Worm (Caenorhabditis elegans) whole organism, young adult: ENCODE results near the gene sre-2.
A peak's percentile ranks its signal among the peaks of the same experiment; 100 is the strongest.

Source experiments
- B0035.1 ChIP-seq: sonication (generic microtip); optimal IDR thresholded peaks from 2 replicates; lab custom pipeline; 2016; ENCODE audit warnings: missing genetic modification characterization, mild to moderate bottlenecking, missing compliant biosample characterization, missing genotype, missing genetic modification reagents
- F23B12.7 ChIP-seq: sonication (generic microtip); optimal IDR thresholded peaks from 2 replicates; lab custom pipeline; 2017; ENCODE audit warnings: missing genetic modification characterization, mild to moderate bottlenecking, missing compliant biosample characterization, antibody characterized with exemption, moderate library complexity; ENCODE audit not compliant: insufficient read depth
- F33H1.4 ChIP-seq: fragments of 200-800 bp; sonication (Bioruptor generic); IDR thresholded peaks from 2 replicates; pipeline ENCODE4 v1.3.6; 2022; ENCODE audit warnings: missing genetic modification reagents, missing genetic modification characterization, missing compliant biosample characterization
- F39B2.1 ChIP-seq: fragments of 200-800 bp; sonication (Bioruptor generic); IDR thresholded peaks from 2 replicates; pipeline ENCODE4 v1.3.6; 2022; ENCODE audit warnings: missing genetic modification reagents, missing genetic modification characterization, missing compliant biosample characterization
- ZK185.1 ChIP-seq: sonication (generic microtip); optimal IDR thresholded peaks from 2 replicates; lab custom pipeline; 2016; ENCODE audit warnings: mild to moderate bottlenecking, missing genetic modification characterization, missing compliant biosample characterization; ENCODE audit not compliant: poor library complexity, severe bottlenecking
- attf-5 ChIP-seq: fragments of 200-800 bp; sonication (Bioruptor generic); optimal IDR thresholded peaks from 2 replicates; lab custom pipeline; 2018; ENCODE audit warnings: mild to moderate bottlenecking, missing genetic modification characterization, missing compliant biosample characterization
- bed-2 ChIP-seq: fragments of 200-800 bp; sonication (Bioruptor generic); IDR thresholded peaks from 2 replicates; pipeline ENCODE4 v1.3.6; 2022; ENCODE audit warnings: missing genetic modification reagents, missing genetic modification characterization, missing compliant biosample characterization
- ccch-3 ChIP-seq: fragments of 200-800 bp; sonication (Bioruptor generic); optimal IDR thresholded peaks from 2 replicates; lab custom pipeline; 2018; ENCODE audit warnings: mild to moderate bottlenecking, missing genetic modification characterization, missing compliant biosample characterization
- ceh-91 ChIP-seq: fragments of 200-800 bp; sonication (Bioruptor generic); IDR thresholded peaks from 2 replicates; pipeline ENCODE4 v1.3.6; 2022; ENCODE audit warnings: missing genetic modification reagents, missing genetic modification characterization, missing compliant biosample characterization
- dox-1 ChIP-seq: fragments of 200-800 bp; sonication (Bioruptor generic); IDR thresholded peaks from 2 replicates; pipeline ENCODE4 v1.3.6; 2022; ENCODE audit warnings: missing genetic modification reagents, missing genetic modification characterization, missing compliant biosample characterization
- dpl-1 ChIP-seq: fragments of 150-350 bp; optimal IDR thresholded peaks from 2 replicates; lab custom pipeline; 2014; ENCODE audit warnings: missing biosample characterization, missing genetic modification reagents, missing genetic modification characterization
- efl-1 ChIP-seq: fragments of 150-350 bp; optimal IDR thresholded peaks from 2 replicates; lab custom pipeline; 2014; ENCODE audit warnings: missing biosample characterization, missing genetic modification reagents, missing genetic modification characterization
- ekl-4 ChIP-seq: fragments of 200-800 bp; sonication (Bioruptor generic); IDR thresholded peaks from 2 replicates; pipeline ENCODE4 v1.3.6; 2022; ENCODE audit warnings: missing genetic modification reagents, missing genetic modification characterization, missing compliant biosample characterization
- ets-4 ChIP-seq: fragments of 200-800 bp; sonication (Bioruptor generic); optimal IDR thresholded peaks from 2 replicates; lab custom pipeline; 2018; ENCODE audit warnings: mild to moderate bottlenecking, missing genetic modification characterization, missing compliant biosample characterization
- him-1 ChIP-seq: sonication (generic microtip); optimal IDR thresholded peaks from 2 replicates; lab custom pipeline; 2016; ENCODE audit warnings: missing genotype, missing genetic modification reagents, missing genetic modification characterization, missing compliant biosample characterization
- hmg-1.2 ChIP-seq: fragments of 200-800 bp; sonication (Bioruptor generic); IDR thresholded peaks from 2 replicates; pipeline ENCODE4 v1.3.6; 2022; ENCODE audit warnings: missing genetic modification reagents, missing genetic modification characterization, missing compliant biosample characterization
- hmg-20 ChIP-seq: fragments of 200-800 bp; sonication (Bioruptor generic); IDR thresholded peaks from 2 replicates; pipeline ENCODE4 v1.3.6; 2022; ENCODE audit warnings: missing genetic modification reagents, missing genetic modification characterization, missing compliant biosample characterization
- let-607 ChIP-seq, 2 experiments: fragments of 200-800 bp in 1 of 2; sonication (Bioruptor generic) in 1 of 2; sonication (generic microtip) in 1 of 2; optimal IDR thresholded peaks; 2 replicates each; lab custom pipeline; 2016 to 2018; ENCODE audit warnings: mild to moderate bottlenecking in 2 of 2, missing compliant biosample characterization in 2 of 2, missing genetic modification characterization in 2 of 2, moderate library complexity in 2 of 2, missing genotype in 1 of 2
- lin-35 ChIP-seq, 3 experiments: fragments of 150-350 bp in 2 of 3; sonication (generic microtip) in 1 of 3; optimal IDR thresholded peaks; 2 replicates each; lab custom pipeline; 2014 to 2018; ENCODE audit warnings: missing biosample characterization in 3 of 3, missing genetic modification characterization in 3 of 3, missing genetic modification reagents in 3 of 3
- lin-40 ChIP-seq: sonication (generic microtip); optimal IDR thresholded peaks from 2 replicates; lab custom pipeline; 2016; ENCODE audit warnings: missing genetic modification characterization, mild to moderate bottlenecking, missing compliant biosample characterization, missing genotype, missing genetic modification reagents
- lin-54 ChIP-seq: fragments of 200-800 bp; sonication (Bioruptor generic); optimal IDR thresholded peaks from 2 replicates; lab custom pipeline; 2018; ENCODE audit warnings: mild to moderate bottlenecking, missing genetic modification characterization, missing compliant biosample characterization
- lsl-1 ChIP-seq: fragments of 200-800 bp; sonication (Bioruptor generic); optimal IDR thresholded peaks from 2 replicates; lab custom pipeline; 2018; ENCODE audit warnings: mild to moderate bottlenecking, missing genetic modification characterization, moderate library complexity, missing compliant biosample characterization
- madf-6 ChIP-seq: fragments of 200-800 bp; sonication (Bioruptor generic); IDR thresholded peaks from 2 replicates; pipeline ENCODE4 v1.3.6; 2022; ENCODE audit warnings: missing genetic modification reagents, missing genetic modification characterization, missing compliant biosample characterization
- madf-8 ChIP-seq: fragments of 200-800 bp; sonication (Bioruptor generic); conservative IDR thresholded peaks from 2 replicates; pipeline ENCODE4 v1.3.6; 2022; ENCODE audit warnings: missing genetic modification reagents, missing genetic modification characterization, missing compliant biosample characterization
- mcd-1 ChIP-seq: fragments of 200-800 bp; sonication (Bioruptor generic); IDR thresholded peaks from 2 replicates; pipeline ENCODE4 v1.3.6; 2022; ENCODE audit warnings: missing genetic modification reagents, missing genetic modification characterization, missing compliant biosample characterization
- mes-4 ChIP-seq: sonication (generic microtip); optimal IDR thresholded peaks from 2 replicates; lab custom pipeline; 2016; ENCODE audit warnings: missing genotype, missing genetic modification characterization, missing compliant biosample characterization
- nfyb-1 ChIP-seq: fragments of 200-800 bp; sonication (Bioruptor generic); IDR thresholded peaks from 2 replicates; pipeline ENCODE4 v1.3.6; 2022; ENCODE audit warnings: missing genetic modification reagents, missing genetic modification characterization, missing compliant biosample characterization
- nhr-27 ChIP-seq: fragments of 200-800 bp; sonication (Bioruptor generic); optimal IDR thresholded peaks from 2 replicates; lab custom pipeline; 2018; ENCODE audit warnings: mild to moderate bottlenecking, missing genetic modification characterization, moderate library complexity, missing compliant biosample characterization
- nhr-80 ChIP-seq: sonication (generic microtip); optimal IDR thresholded peaks from 2 replicates; lab custom pipeline; 2016; ENCODE audit warnings: missing genetic modification characterization, missing compliant biosample characterization
- pbrm-1 ChIP-seq: fragments of 200-800 bp; sonication (Bioruptor generic); IDR thresholded peaks from 2 replicates; pipeline ENCODE4 v1.3.6; 2022; ENCODE audit warnings: missing genetic modification reagents, missing genetic modification characterization, missing compliant biosample characterization
- sea-2 ChIP-seq: fragments of 200-800 bp; sonication (Bioruptor generic); IDR thresholded peaks from 2 replicates; pipeline ENCODE4 v1.3.6; 2022; ENCODE audit warnings: missing genetic modification characterization, missing compliant biosample characterization
- snpc-1.1 ChIP-seq: sonication (generic microtip); optimal IDR thresholded peaks from 2 replicates; lab custom pipeline; 2017; ENCODE audit warnings: missing genetic modification characterization, mild to moderate bottlenecking, missing compliant biosample characterization, antibody characterized with exemption, moderate library complexity, missing genotype, missing genetic modification reagents; ENCODE audit not compliant: insufficient read depth
- snpc-1.3 ChIP-seq: sonication (generic microtip); optimal IDR thresholded peaks from 2 replicates; lab custom pipeline; 2017; ENCODE audit warnings: missing genetic modification characterization, mild to moderate bottlenecking, missing compliant biosample characterization, antibody characterized with exemption, moderate library complexity, missing genotype, missing genetic modification reagents; ENCODE audit not compliant: insufficient read depth
- snpc-3.4 ChIP-seq: sonication (generic microtip); optimal IDR thresholded peaks from 2 replicates; lab custom pipeline; 2017; ENCODE audit warnings: missing genetic modification characterization, mild to moderate bottlenecking, missing compliant biosample characterization, antibody characterized with exemption, moderate library complexity, missing genotype, missing genetic modification reagents
- snpc-4 ChIP-seq, 5 experiments: fragments of 150-350 bp in 1 of 5; sonication (generic microtip) in 4 of 5; optimal IDR thresholded peaks; 2 replicates each; lab custom pipeline; 2014 to 2018; ENCODE audit warnings: missing genetic modification characterization in 5 of 5, missing biosample characterization in 3 of 5, antibody characterized with exemption in 2 of 5, mild to moderate bottlenecking in 2 of 5, missing compliant biosample characterization in 2 of 5, missing genotype in 2 of 5, moderate library complexity in 2 of 5, missing genetic modification reagents in 1 of 5
- unc-130 ChIP-seq: sonication (generic microtip); optimal IDR thresholded peaks from 2 replicates; lab custom pipeline; 2016; ENCODE audit warnings: missing genetic modification reagents, missing genetic modification characterization, missing compliant biosample characterization
- unc-62 ChIP-seq: fragments of 150-350 bp; optimal IDR thresholded peaks from 2 replicates; lab custom pipeline; 2014; ENCODE audit warnings: missing biosample characterization, missing genetic modification reagents, missing genetic modification characterization
- xnd-1 ChIP-seq: sonication (generic microtip); optimal IDR thresholded peaks from 2 replicates; lab custom pipeline; 2016; ENCODE audit warnings: missing genotype, missing genetic modification reagents, missing genetic modification characterization, missing compliant biosample characterization
- ztf-18 ChIP-seq: sonication (generic microtip); optimal IDR thresholded peaks from 2 replicates; lab custom pipeline; 2016; ENCODE audit warnings: missing genotype, mild to moderate bottlenecking, missing genetic modification characterization, missing compliant biosample characterization
- ztf-28 ChIP-seq: fragments of 200-800 bp; sonication (Bioruptor generic); IDR thresholded peaks from 2 replicates; pipeline ENCODE4 v1.3.6; 2022; ENCODE audit warnings: missing genetic modification reagents, missing genetic modification characterization, missing compliant biosample characterization
- ztf-3 ChIP-seq: fragments of 200-800 bp; sonication (Bioruptor generic); optimal IDR thresholded peaks from 2 replicates; lab custom pipeline; 2018; ENCODE audit warnings: mild to moderate bottlenecking, missing genetic modification characterization, missing compliant biosample characterization

Gene sre-2

DNA sequence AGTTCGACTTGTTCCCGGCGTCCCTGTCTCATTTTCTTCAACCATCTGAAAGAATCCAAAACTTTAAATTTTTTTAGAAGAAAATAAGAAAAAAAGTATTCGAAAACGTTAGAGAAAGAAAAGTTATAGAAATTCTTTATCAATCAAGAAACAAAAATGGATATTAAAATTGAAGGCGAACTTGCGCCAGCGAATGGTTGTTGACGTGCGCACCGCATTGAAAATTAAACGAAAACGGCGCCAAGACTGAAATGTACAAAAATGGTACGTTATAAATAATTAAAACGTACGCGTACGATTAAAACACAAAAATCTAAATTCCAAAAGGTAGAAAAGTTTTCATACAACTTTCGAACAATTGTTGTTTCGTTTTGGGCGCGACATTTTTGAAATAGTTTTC, 15.1 kb downstream of the sre-2 start, which contains the start of gene K02C4.3:
TSS of gene K02C4.3 (minus strand) at position 51 of the 400 bp plus-strand sequence.
- peak; percentile 68 for TF ChIP-seq dpl-1 (GFP tag; lab: Kevin White, UChicago)
- TF ChIP-seq B0035.1 (tag; lab: Kevin White, UChicago), result no peak
- no peak for TF ChIP-seq ets-4 (GFP tag; lab: Kevin White, UChicago)
- TF ChIP-seq hmg-1.2, result 0 out of 2 replicates have a peak, but pooled peaks have one; percentile 13
- TF ChIP-seq ztf-3 (GFP tag; lab: Kevin White, UChicago), result no peak
- TF ChIP-seq hmg-20 (GFP tag; lab: Robert Waterston, UW), result no peak
- peak; percentile 7 for TF ChIP-seq snpc-1.3
- peak; percentile 32; the same call in 1 of the 2 replicates for TF ChIP-seq dox-1 (GFP tag; lab: Robert Waterston, UW)
- TF ChIP-seq F33H1.4 (GFP tag; lab: Robert Waterston, UW), result peak; percentile 37; the same call in 1 of the 2 replicates
- TF ChIP-seq lin-35 (GFP tag; optimal IDR thresholded peaks at IDR 0.05; lab: Kevin White, UChicago), result peak in 1 of 3 experiments; percentile 80
- TF ChIP-seq xnd-1 (tag; lab: Kevin White, UChicago), result no peak
- TF ChIP-seq bed-2 (GFP tag; lab: Robert Waterston, UW), result no peak
- TF ChIP-seq nfyb-1 (GFP tag; lab: Robert Waterston, UW), result no peak
- peak; percentile 26; the same call in 1 of the 2 replicates for TF ChIP-seq madf-8
- no peak for TF ChIP-seq ztf-28 (GFP tag; lab: Robert Waterston, UW)
- TF ChIP-seq snpc-4 (GFP tag; optimal IDR thresholded peaks at IDR 0.05; lab: Kevin White, UChicago), result no peak
- TF ChIP-seq snpc-4 (tag; optimal IDR thresholded peaks at IDR 0.05; lab: Kevin White, UChicago), result peak; percentile 45 to 74 (median 73)
- 0 out of 2 replicates have a peak, but pooled peaks have one; percentile 25 for TF ChIP-seq F39B2.1 (GFP tag; lab: Robert Waterston, UW)
- peak; percentile 60 for TF ChIP-seq snpc-3.4
- peak; percentile 37 for TF ChIP-seq lin-40 (tag; lab: Kevin White, UChicago)
- no peak for TF ChIP-seq let-607 (tag; optimal IDR thresholded peaks at IDR 0.05; lab: Kevin White, UChicago)
- TF ChIP-seq sea-2 (GFP tag; lab: Robert Waterston, UW), result no peak
- peak; percentile 34 for TF ChIP-seq snpc-1.1 (tag; lab: Kevin White, UChicago)
- TF ChIP-seq ztf-18 (tag; lab: Kevin White, UChicago), result peak; percentile 93
- peak; percentile 37 for TF ChIP-seq ZK185.1 (tag; lab: Kevin White, UChicago)
- peak; percentile 27 for TF ChIP-seq attf-5
- TF ChIP-seq madf-6 (GFP tag; lab: Robert Waterston, UW), result peak; percentile 65
- TF ChIP-seq unc-62 (GFP tag; lab: Kevin White, UChicago), result no peak
- TF ChIP-seq efl-1 (GFP tag; lab: Kevin White, UChicago), result peak; percentile 69
- TF ChIP-seq mes-4, result no peak
- TF ChIP-seq nhr-80, result peak; percentile 9
- TF ChIP-seq ceh-91 (GFP tag; lab: Robert Waterston, UW), result 0 out of 2 replicates have a peak, but pooled peaks have one; percentile 16
- peak; percentile 69 for TF ChIP-seq lin-54 (GFP tag; lab: Kevin White, UChicago)
- no peak for TF ChIP-seq ccch-3 (GFP tag; lab: Kevin White, UChicago)
- TF ChIP-seq mcd-1 (GFP tag; lab: Robert Waterston, UW), result peak; percentile 75
- no peak for TF ChIP-seq unc-130 (GFP tag; lab: Kevin White, UChicago)
- TF ChIP-seq him-1, result peak; percentile 44
- no peak for TF ChIP-seq nhr-27 (tag; lab: Kevin White, UChicago)
- TF ChIP-seq ekl-4 (GFP tag; lab: Robert Waterston, UW), result no peak
- peak; percentile 13 for TF ChIP-seq F23B12.7
- TF ChIP-seq pbrm-1 (GFP tag; lab: Robert Waterston, UW), result no peak
- peak; percentile 56 for TF ChIP-seq lsl-1 (GFP tag; lab: Kevin White, UChicago)
